Worm (Caenorhabditis elegans) whole organism, late embryonic: ENCODE results near the gene sri-54.

Experiments used
- ama-1 ChIP-seq: fragments of 150-350 bp; optimal IDR thresholded peaks from 2 replicates; lab custom pipeline; 2014
- eyg-1 ChIP-seq: sonication (generic microtip); optimal IDR thresholded peaks from 2 replicates; lab custom pipeline; 2016; ENCODE audit warnings: missing genotype, missing genetic modification characterization, missing compliant biosample characterization
- lin-11 ChIP-seq: fragments of 200-800 bp; sonication (Bioruptor generic); optimal IDR thresholded peaks from 2 replicates; lab custom pipeline; 2018; ENCODE audit warnings: mild to moderate bottlenecking, missing genetic modification characterization, missing compliant biosample characterization
- nhr-11 ChIP-seq: fragments of 150-350 bp; optimal IDR thresholded peaks from 2 replicates; lab custom pipeline; 2014; ENCODE audit warnings: missing biosample characterization, missing genetic modification characterization
- odd-2 ChIP-seq: sonication (generic microtip); optimal IDR thresholded peaks from 2 replicates; lab custom pipeline; 2017; ENCODE audit warnings: antibody characterized with exemption, mild to moderate bottlenecking, missing genetic modification characterization, missing compliant biosample characterization
- pag-3 ChIP-seq: sonication (generic microtip); optimal IDR thresholded peaks from 2 replicates; lab custom pipeline; 2016; ENCODE audit warnings: missing compliant biosample characterization, missing genetic modification characterization, borderline replicate concordance
- pha-4 ChIP-seq: fragments of 150-350 bp; optimal IDR thresholded peaks from 2 replicates; lab custom pipeline; 2018; ENCODE audit warnings: missing biosample characterization, missing genetic modification reagents, missing genetic modification characterization

ce11 chrII:3185848-3186247 is 48.1 kb upstream of the sri-54 start:
- TF ChIP-seq ama-1 (lab: Kevin White, UChicago): no peak
- no peak for TF ChIP-seq nhr-11 (tag; lab: Kevin White, UChicago)
- no peak for TF ChIP-seq pag-3 (tag; lab: Kevin White, UChicago)
- no peak for TF ChIP-seq pha-4 (tag; lab: Kevin White, UChicago)
- no peak for TF ChIP-seq lin-11 (tag; lab: Kevin White, UChicago)
- no peak for TF ChIP-seq eyg-1 (tag; lab: Kevin White, UChicago)
- no peak for TF ChIP-seq odd-2 (tag; lab: Kevin White, UChicago)
